Worm (Caenorhabditis elegans) whole organism, L4 larva: Measurements from ENCODE around the gene pfk-1.1.
A peak's percentile ranks its signal among the peaks of the same experiment; 100 is the strongest.

Source experiments
- F10B5.3 ChIP-seq: sonication (generic microtip); optimal IDR thresholded peaks from 2 replicates; lab custom pipeline; 2016; ENCODE audit warnings: mild to moderate bottlenecking, missing genetic modification characterization, missing compliant biosample characterization
- F44E2.7 ChIP-seq: fragments of 200-800 bp; sonication (Bioruptor generic); IDR thresholded peaks from 2 replicates; pipeline ENCODE4 v2.1.2; 2022; ENCODE audit warnings: missing genetic modification characterization, missing compliant biosample characterization
- T26A8.4 ChIP-seq: fragments of 200-800 bp; sonication (Bioruptor generic); IDR thresholded peaks from 2 replicates; pipeline ENCODE4 v1.3.6; 2022; ENCODE audit warnings: missing genetic modification characterization, missing compliant biosample characterization
- Y48G9A.11 ChIP-seq: fragments of 200-800 bp; sonication (Bioruptor generic); IDR thresholded peaks from 2 replicates; pipeline ENCODE4 v1.3.6; 2022; ENCODE audit warnings: missing genetic modification reagents, missing genetic modification characterization, missing compliant biosample characterization
- Y75B8A.6 ChIP-seq: fragments of 200-800 bp; sonication (Bioruptor generic); IDR thresholded peaks from 2 replicates; pipeline ENCODE4 v1.3.6; 2022; ENCODE audit warnings: missing genetic modification reagents, missing genetic modification characterization, missing compliant biosample characterization
- ZK546.5 ChIP-seq, 2 experiments: sonication (generic microtip); optimal IDR thresholded peaks; 2 replicates each; lab custom pipeline; 2017; ENCODE audit warnings: missing biosample characterization in 2 of 2, missing genetic modification characterization in 2 of 2
- aha-1 ChIP-seq: fragments of 150-350 bp; peaks from one replicate; lab custom pipeline; 2014; ENCODE audit warnings: missing biosample characterization, missing genetic modification characterization
- ama-1 ChIP-seq: fragments of 150-350 bp; optimal IDR thresholded peaks from 2 replicates; lab custom pipeline; 2014; ENCODE audit warnings: inconsistent platforms, mixed read lengths
- arid-1 ChIP-seq: fragments of 200-800 bp; sonication (Bioruptor generic); conservative IDR thresholded peaks from 2 replicates; pipeline ENCODE4 v1.3.6; 2022; ENCODE audit warnings: missing genetic modification reagents, missing genetic modification characterization, missing compliant biosample characterization
- ceh-20 ChIP-seq: fragments of 200-800 bp; sonication (Bioruptor generic); IDR thresholded peaks from 2 replicates; pipeline ENCODE4 v1.3.6; 2022; ENCODE audit warnings: missing genetic modification reagents, missing genetic modification characterization, missing compliant biosample characterization
- ceh-82 ChIP-seq: sonication (generic microtip); optimal IDR thresholded peaks from 2 replicates; lab custom pipeline; 2017; ENCODE audit warnings: missing biosample characterization, missing genetic modification characterization
- ctbp-1 ChIP-seq: fragments of 200-800 bp; sonication (Bioruptor generic); IDR thresholded peaks from 2 replicates; pipeline ENCODE4 v1.3.6; 2022; ENCODE audit warnings: missing genetic modification reagents, missing genetic modification characterization, missing compliant biosample characterization
- daf-16 ChIP-seq, 3 experiments: sonication (generic microtip); optimal IDR thresholded peaks; 2 replicates each; lab custom pipeline; 2016 to 2017; ENCODE audit warnings: missing genetic modification characterization in 3 of 3, missing genetic modification reagents in 3 of 3, mild to moderate bottlenecking in 2 of 3, missing compliant biosample characterization in 2 of 3, missing biosample characterization in 1 of 3, moderate library complexity in 1 of 3
- dpl-1 ChIP-seq: fragments of 150-350 bp; optimal IDR thresholded peaks from 2 replicates; lab custom pipeline; 2014; ENCODE audit warnings: missing biosample characterization, missing genetic modification reagents, missing genetic modification characterization
- gei-8 ChIP-seq: fragments of 200-800 bp; sonication (Bioruptor generic); optimal IDR thresholded peaks from 2 replicates; lab custom pipeline; 2018; ENCODE audit warnings: mild to moderate bottlenecking, missing genetic modification characterization, missing compliant biosample characterization
- hlh-11 ChIP-seq: fragments of 200-800 bp; sonication (Bioruptor generic); optimal IDR thresholded peaks from 2 replicates; lab custom pipeline; 2018; ENCODE audit warnings: mild to moderate bottlenecking, missing genetic modification characterization, missing compliant biosample characterization
- hlh-30 ChIP-seq: sonication (generic microtip); optimal IDR thresholded peaks from 2 replicates; lab custom pipeline; 2017; ENCODE audit warnings: antibody characterized with exemption, mild to moderate bottlenecking, missing genetic modification characterization, missing compliant biosample characterization; ENCODE audit not compliant: insufficient read depth
- lin-1 ChIP-seq: fragments of 200-800 bp; sonication (Bioruptor generic); IDR thresholded peaks from 2 replicates; pipeline ENCODE4 v1.3.6; 2022; ENCODE audit warnings: missing genetic modification reagents, missing genetic modification characterization, missing compliant biosample characterization
- lin-15B ChIP-seq: fragments of 150-350 bp; sonication (generic microtip); optimal IDR thresholded peaks from 3 replicates; lab custom pipeline; 2014; ENCODE audit warnings: missing biosample characterization, missing genetic modification characterization
- lin-29 ChIP-seq: fragments of 200-800 bp; sonication (Bioruptor generic); IDR thresholded peaks from 2 replicates; pipeline ENCODE4 v1.3.6; 2022; ENCODE audit warnings: missing genetic modification reagents, missing genetic modification characterization, missing compliant biosample characterization
- lin-39 ChIP-seq: fragments of 150-350 bp; optimal IDR thresholded peaks from 2 replicates; lab custom pipeline; 2014; ENCODE audit warnings: missing biosample characterization, missing genetic modification reagents, missing genetic modification characterization
- lir-3 ChIP-seq: sonication (generic microtip); optimal IDR thresholded peaks from 2 replicates; lab custom pipeline; 2016; ENCODE audit warnings: mild to moderate bottlenecking, missing genetic modification characterization, missing compliant biosample characterization
- mdl-1 ChIP-seq, 2 experiments: fragments of 150-350 bp in 1 of 2; sonication (generic microtip) in 1 of 2; optimal IDR thresholded peaks; 2 replicates each; lab custom pipeline; 2014 to 2017; ENCODE audit warnings: missing biosample characterization in 2 of 2, missing genetic modification characterization in 2 of 2
- mep-1 ChIP-seq: fragments of 150-350 bp; sonication (generic microtip); optimal IDR thresholded peaks from 3 replicates; lab custom pipeline; 2014; ENCODE audit warnings: missing biosample characterization, missing genetic modification characterization
- mes-2 ChIP-seq: sonication (generic microtip); optimal IDR thresholded peaks from 2 replicates; lab custom pipeline; 2016; ENCODE audit warnings: missing genotype, mild to moderate bottlenecking, missing genetic modification characterization, missing compliant biosample characterization; ENCODE audit not compliant: poor library complexity, severe bottlenecking
- mxl-3 ChIP-seq: fragments of 200-800 bp; sonication (Bioruptor generic); optimal IDR thresholded peaks from 2 replicates; lab custom pipeline; 2018; ENCODE audit warnings: mild to moderate bottlenecking, missing genetic modification characterization, missing compliant biosample characterization
- nhr-237 ChIP-seq: sonication (generic microtip); optimal IDR thresholded peaks from 2 replicates; lab custom pipeline; 2017; ENCODE audit warnings: missing biosample characterization, missing genetic modification characterization
- nhr-25 ChIP-seq: sonication (generic microtip); optimal IDR thresholded peaks from 2 replicates; lab custom pipeline; 2017; ENCODE audit warnings: missing genetic modification characterization, mild to moderate bottlenecking, missing compliant biosample characterization, antibody characterized with exemption, moderate library complexity, borderline replicate concordance; ENCODE audit not compliant: insufficient read depth
- nhr-28 ChIP-seq: fragments of 150-350 bp; optimal IDR thresholded peaks from 2 replicates; lab custom pipeline; 2014; ENCODE audit warnings: missing biosample characterization, missing genetic modification characterization
- nhr-41 ChIP-seq: fragments of 200-800 bp; sonication (Bioruptor generic); IDR thresholded peaks from 2 replicates; pipeline ENCODE4 v1.3.6; 2022; ENCODE audit warnings: missing genetic modification reagents, missing genetic modification characterization, missing compliant biosample characterization
- nhr-76 ChIP-seq: fragments of 150-350 bp; optimal IDR thresholded peaks from 2 replicates; lab custom pipeline; 2014; ENCODE audit warnings: missing biosample characterization, missing genetic modification characterization
- nhr-77 ChIP-seq: fragments of 150-350 bp; optimal IDR thresholded peaks from 2 replicates; lab custom pipeline; 2014; ENCODE audit warnings: missing biosample characterization, missing genetic modification characterization
- pha-4 ChIP-seq, 2 experiments: fragments of 150-350 bp in 1 of 2; fragments of 200-800 bp in 1 of 2; sonication (Bioruptor generic) in 1 of 2; IDR thresholded peaks in 1 of 2; optimal IDR thresholded peaks in 1 of 2; 2 replicates each; pipeline versions ENCODE4 v1.3.6 to Lab custom; 2014 to 2022; ENCODE audit warnings: missing genetic modification characterization in 2 of 2, missing genetic modification reagents in 2 of 2, missing biosample characterization in 1 of 2, missing compliant biosample characterization in 1 of 2
- php-3 ChIP-seq: fragments of 200-800 bp; sonication (Bioruptor generic); IDR thresholded peaks from 2 replicates; pipeline ENCODE4 v1.3.6; 2022; ENCODE audit warnings: missing genetic modification reagents, missing genetic modification characterization, missing compliant biosample characterization
- pqm-1 ChIP-seq: sonication (generic microtip); optimal IDR thresholded peaks from 2 replicates; lab custom pipeline; 2017; ENCODE audit warnings: missing biosample characterization, missing genetic modification characterization
- rbr-2 ChIP-seq: sonication (generic microtip); optimal IDR thresholded peaks from 2 replicates; lab custom pipeline; 2016; ENCODE audit warnings: missing genotype, missing genetic modification characterization, missing compliant biosample characterization
- set-16 ChIP-seq: fragments of 200-800 bp; sonication (Bioruptor generic); IDR thresholded peaks from 2 replicates; pipeline ENCODE4 v1.3.6; 2022; ENCODE audit warnings: missing genetic modification reagents, missing genetic modification characterization, missing compliant biosample characterization
- skn-1 ChIP-seq: fragments of 150-350 bp; optimal IDR thresholded peaks from 2 replicates; lab custom pipeline; 2014; ENCODE audit warnings: missing biosample characterization, missing genetic modification characterization
- spr-1 ChIP-seq: sonication (generic microtip); optimal IDR thresholded peaks from 2 replicates; lab custom pipeline; 2016; ENCODE audit warnings: mild to moderate bottlenecking, missing genetic modification characterization, missing compliant biosample characterization
- tag-97 ChIP-seq: fragments of 200-800 bp; sonication (Bioruptor generic); IDR thresholded peaks from 2 replicates; pipeline ENCODE4 v1.3.6; 2022; ENCODE audit warnings: missing genetic modification characterization, missing compliant biosample characterization
- unc-39 ChIP-seq: sonication (generic microtip); optimal IDR thresholded peaks from 2 replicates; lab custom pipeline; 2017; ENCODE audit warnings: missing biosample characterization, missing genetic modification characterization
- vab-7 ChIP-seq: fragments of 200-800 bp; sonication (Bioruptor generic); IDR thresholded peaks from 2 replicates; pipeline ENCODE4 v1.3.6; 2022; ENCODE audit warnings: missing genetic modification reagents, missing genetic modification characterization, missing compliant biosample characterization
- zip-11 ChIP-seq: fragments of 200-800 bp; sonication (Bioruptor generic); IDR thresholded peaks from 2 replicates; pipeline ENCODE4 v1.3.6; 2022; ENCODE audit warnings: missing genetic modification characterization, missing compliant biosample characterization
- ztf-7 ChIP-seq: fragments of 150-350 bp; optimal IDR thresholded peaks from 2 replicates; lab custom pipeline; 2014; ENCODE audit warnings: missing biosample characterization, missing genetic modification characterization

Gene pfk-1.1

ce11 chrX:2902854-2903253 lies 37.8 kb upstream of the pfk-1.1 start:
- no peak for TF ChIP-seq lin-29 (GFP tag; lab: Robert Waterston, UW)
- TF ChIP-seq lin-39 (tag; lab: Kevin White, UChicago): no peak
- no peak for TF ChIP-seq ama-1 (lab: Kevin White, UChicago)
- TF ChIP-seq mdl-1 (tag; optimal IDR thresholded peaks at IDR 0.05; lab: Kevin White, UChicago): no peak
- no peak for TF ChIP-seq ZK546.5 (tag; optimal IDR thresholded peaks at IDR 0.05; lab: Kevin White, UChicago)
- TF ChIP-seq spr-1 (tag; lab: Kevin White, UChicago): no peak
- no peak for TF ChIP-seq nhr-25 (tag; lab: Kevin White, UChicago)
- TF ChIP-seq, all 104 proteins: peak for 0

- peak; percentile 48 for TF ChIP-seq pqm-1 (tag; lab: Kevin White, UChicago)
- TF ChIP-seq ztf-7 (tag; lab: Kevin White, UChicago): no peak
- no peak for TF ChIP-seq daf-16 (GFP tag; optimal IDR thresholded peaks at IDR 0.05; lab: Kevin White, UChicago)
- peak; percentile 81 for TF ChIP-seq daf-16 (tag; optimal IDR thresholded peaks at IDR 0.05; lab: Kevin White, UChicago)
- peak; percentile 59 for TF ChIP-seq nhr-28 (tag; lab: Kevin White, UChicago)
- peak; percentile 33; the same call in 1 of the 2 replicates for TF ChIP-seq php-3 (GFP tag; lab: Robert Waterston, UW)
- TF ChIP-seq hlh-11: peak; percentile 43
- no peak for TF ChIP-seq ceh-20 (GFP tag; lab: Robert Waterston, UW)
- TF ChIP-seq F44E2.7: no peak
- no peak for TF ChIP-seq lin-39 (tag; lab: Kevin White, UChicago)
- TF ChIP-seq mxl-3 (GFP tag; lab: Kevin White, UChicago): peak; percentile 48
These were observed 36.8 kb upstream of the pfk-1.1 start for ce11 chrX:2903715-2904419.

ce11 chrX:2906062-2906732 lies 34.5 kb upstream of the pfk-1.1 start:
- no peak for TF ChIP-seq mes-2 (tag; lab: Kevin White, UChicago)
- no peak for TF ChIP-seq nhr-76 (tag; lab: Kevin White, UChicago)
- no peak for TF ChIP-seq arid-1 (GFP tag; lab: Robert Waterston, UW)
- TF ChIP-seq Y75B8A.6: no peak
- no peak for TF ChIP-seq lir-3 (tag; lab: Kevin White, UChicago)
- TF ChIP-seq pha-4 (GFP tag; IDR thresholded peaks at IDR 0.05; lab: Robert Waterston, UW): no peak
- no peak for TF ChIP-seq pha-4 (tag; optimal IDR thresholded peaks at IDR 0.05; lab: Kevin White, UChicago)
- no peak for TF ChIP-seq lin-1
- no peak for TF ChIP-seq gei-8 (GFP tag; lab: Kevin White, UChicago)
- no peak for TF ChIP-seq mep-1
- no peak for TF ChIP-seq ztf-7 (tag; lab: Kevin White, UChicago)
- no peak for TF ChIP-seq set-16
- TF ChIP-seq unc-39 (tag; lab: Kevin White, UChicago): no peak
- no peak for TF ChIP-seq F44E2.7
- TF ChIP-seq nhr-77 (tag; lab: Kevin White, UChicago): no peak
- no peak for TF ChIP-seq tag-97 (GFP tag; lab: Robert Waterston, UW)
- TF ChIP-seq lin-15B: no peak
- no peak for TF ChIP-seq zip-11
- peak; percentile 93 for TF ChIP-seq pqm-1 (tag; lab: Kevin White, UChicago)
- no peak for TF ChIP-seq nhr-237 (tag; lab: Kevin White, UChicago)
- TF ChIP-seq spr-1 (tag; lab: Kevin White, UChicago): no peak
- no peak for TF ChIP-seq ctbp-1 (GFP tag; lab: Robert Waterston, UW)
- TF ChIP-seq nhr-28 (tag; lab: Kevin White, UChicago): peak; percentile 9
- TF ChIP-seq ceh-82 (tag; lab: Kevin White, UChicago): no peak
- no peak for TF ChIP-seq rbr-2
- no peak for TF ChIP-seq vab-7 (GFP tag; lab: Robert Waterston, UW)
- no peak for TF ChIP-seq dpl-1 (GFP tag; lab: Kevin White, UChicago)
- TF ChIP-seq F10B5.3 (tag; lab: Kevin White, UChicago): no peak
- peak; percentile 13 for TF ChIP-seq hlh-30
- no peak for TF ChIP-seq skn-1 (tag; lab: Kevin White, UChicago)
- peak; percentile 44 for TF ChIP-seq hlh-11
- TF ChIP-seq aha-1 (tag; lab: Kevin White, UChicago): no peak
- no peak for TF ChIP-seq Y48G9A.11 (GFP tag; lab: Robert Waterston, UW)
- TF ChIP-seq T26A8.4 (GFP tag; lab: Robert Waterston, UW): no peak
- TF ChIP-seq nhr-41 (GFP tag; lab: Robert Waterston, UW): no peak
